Worm (Caenorhabditis elegans) whole organism, late embryonic: ENCODE measurements around the gene C17F4.12.

Experiments used
- ama-1 ChIP-seq: fragments of 150-350 bp; optimal IDR thresholded peaks from 2 replicates; lab custom pipeline; 2014
- ceh-31 ChIP-seq: sonication (generic microtip); optimal IDR thresholded peaks from 2 replicates; lab custom pipeline; 2016; ENCODE audit warnings: missing genetic modification characterization, missing compliant biosample characterization
- elt-4 ChIP-seq: sonication (generic microtip); optimal IDR thresholded peaks from 2 replicates; lab custom pipeline; 2016; ENCODE audit warnings: missing genetic modification characterization, missing compliant biosample characterization
- fax-1 ChIP-seq: sonication (generic microtip); optimal IDR thresholded peaks from 2 replicates; lab custom pipeline; 2016; ENCODE audit warnings: missing genotype, missing genetic modification characterization, missing compliant biosample characterization
- lim-6 ChIP-seq: sonication (generic microtip); optimal IDR thresholded peaks from 2 replicates; lab custom pipeline; 2016; ENCODE audit warnings: missing genetic modification characterization, missing compliant biosample characterization
- nhr-11 ChIP-seq: fragments of 150-350 bp; optimal IDR thresholded peaks from 2 replicates; lab custom pipeline; 2014; ENCODE audit warnings: missing biosample characterization, missing genetic modification characterization

DNA sequence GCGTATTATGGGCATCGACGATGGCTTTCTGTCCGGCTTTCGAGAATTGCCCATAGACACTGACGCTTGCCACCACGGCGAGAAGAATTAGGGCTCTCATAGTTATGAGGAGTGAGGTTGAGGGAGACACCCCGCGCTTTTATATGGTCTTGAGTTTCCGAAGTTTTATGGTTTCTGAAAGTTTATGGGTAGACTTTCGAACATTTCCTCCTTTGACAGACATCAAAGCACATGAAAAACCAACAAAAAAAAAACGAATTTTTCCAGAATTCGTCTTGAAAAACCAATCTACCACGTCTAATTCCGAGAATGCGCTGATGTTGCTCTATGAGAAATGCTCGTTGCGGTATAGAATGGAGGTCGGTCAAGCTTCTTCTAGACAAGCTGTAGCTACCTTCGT lies 40.6 kb upstream of the C17F4.12 start, which contains the start of gene scl-15:
- TF ChIP-seq lim-6 (tag; lab: Kevin White, UChicago) (no peak), ceh-31 (no peak), nhr-11 (tag; lab: Kevin White, UChicago) (no peak), fax-1 (tag; lab: Kevin White, UChicago) (no peak), ama-1 (no peak), elt-4 (tag; lab: Kevin White, UChicago) (no peak)
